Worm (Caenorhabditis elegans) whole organism, mixed stage, embryonic: Measurements from ENCODE around the gene ZC13.10.
A peak's percentile ranks its signal among the peaks of the same experiment; 100 is the strongest.

Source experiments
- bed-3 ChIP-seq: fragments of 200-800 bp; sonication (Bioruptor generic); optimal IDR thresholded peaks from 3 replicates; lab custom pipeline; 2018; ENCODE audit warnings: mild to moderate bottlenecking, missing genetic modification characterization, moderate library complexity, missing compliant biosample characterization
- blmp-1 ChIP-seq: fragments of 150-350 bp; optimal IDR thresholded peaks from 2 replicates; lab custom pipeline; 2014; ENCODE audit warnings: missing biosample characterization, missing genetic modification characterization
- ceh-39 ChIP-seq: fragments of 150-350 bp; optimal IDR thresholded peaks from 2 replicates; lab custom pipeline; 2014; ENCODE audit warnings: missing biosample characterization, missing genetic modification characterization
- ceh-43 ChIP-seq: fragments of 200-800 bp; sonication (Bioruptor generic); optimal IDR thresholded peaks from 2 replicates; lab custom pipeline; 2018; ENCODE audit warnings: mild to moderate bottlenecking, missing genetic modification characterization, moderate library complexity, missing compliant biosample characterization
- ceh-83 ChIP-seq: fragments of 200-800 bp; sonication (Bioruptor generic); optimal IDR thresholded peaks from 2 replicates; lab custom pipeline; 2018; ENCODE audit warnings: mild to moderate bottlenecking, missing genetic modification characterization, missing compliant biosample characterization
- cnd-1 ChIP-seq: fragments of 200-800 bp; sonication (Bioruptor generic); optimal IDR thresholded peaks from 2 replicates; lab custom pipeline; 2018; ENCODE audit warnings: mild to moderate bottlenecking, missing genetic modification characterization, missing compliant biosample characterization
- drap-1 ChIP-seq: fragments of 200-800 bp; sonication (Bioruptor generic); optimal IDR thresholded peaks from 3 replicates; lab custom pipeline; 2018; ENCODE audit warnings: mild to moderate bottlenecking, missing genetic modification characterization, missing compliant biosample characterization
- elt-3 ChIP-seq: fragments of 150-350 bp; optimal IDR thresholded peaks from 2 replicates; lab custom pipeline; 2014; ENCODE audit warnings: missing biosample characterization, missing genetic modification characterization
- ham-2 ChIP-seq: fragments of 200-800 bp; sonication (Bioruptor generic); optimal IDR thresholded peaks from 2 replicates; lab custom pipeline; 2018; ENCODE audit warnings: mild to moderate bottlenecking, missing genetic modification characterization, missing compliant biosample characterization
- lsy-2 ChIP-seq: fragments of 150-350 bp; optimal IDR thresholded peaks from 2 replicates; lab custom pipeline; 2014; ENCODE audit warnings: missing biosample characterization, missing genetic modification characterization
- mab-5 ChIP-seq: fragments of 150-350 bp; optimal IDR thresholded peaks from 2 replicates; lab custom pipeline; 2014; ENCODE audit warnings: missing biosample characterization, missing genetic modification characterization
- mep-1 ChIP-seq: fragments of 150-350 bp; optimal IDR thresholded peaks from 2 replicates; lab custom pipeline; 2017; ENCODE audit warnings: missing biosample characterization, missing genetic modification reagents, missing genetic modification characterization, inconsistent platforms
- mls-2 ChIP-seq: sonication (generic microtip); optimal IDR thresholded peaks from 2 replicates; lab custom pipeline; 2016; ENCODE audit warnings: mild to moderate bottlenecking, missing genetic modification characterization, moderate library complexity, missing compliant biosample characterization
- nhr-12 ChIP-seq: fragments of 150-350 bp; optimal IDR thresholded peaks from 2 replicates; lab custom pipeline; 2014; ENCODE audit warnings: missing biosample characterization, missing genetic modification characterization
- nhr-2 ChIP-seq: fragments of 150-350 bp; optimal IDR thresholded peaks from 2 replicates; lab custom pipeline; 2014; ENCODE audit warnings: missing biosample characterization, missing genetic modification characterization
- nhr-237 ChIP-seq: fragments of 150-350 bp; optimal IDR thresholded peaks from 2 replicates; lab custom pipeline; 2014; ENCODE audit warnings: missing biosample characterization, missing genetic modification characterization
- nhr-76 ChIP-seq: sonication (generic microtip); optimal IDR thresholded peaks from 2 replicates; lab custom pipeline; 2017; ENCODE audit warnings: missing biosample characterization, missing genetic modification characterization
- sem-2 ChIP-seq: fragments of 200-800 bp; sonication (Bioruptor generic); optimal IDR thresholded peaks from 2 replicates; lab custom pipeline; 2018; ENCODE audit warnings: mild to moderate bottlenecking, missing genetic modification characterization, missing compliant biosample characterization
- snpc-4 ChIP-seq: fragments of 150-350 bp; optimal IDR thresholded peaks from 2 replicates; lab custom pipeline; 2014; ENCODE audit warnings: missing biosample characterization, missing genetic modification characterization
- sptf-1 ChIP-seq: sonication (generic microtip); optimal IDR thresholded peaks from 2 replicates; lab custom pipeline; 2017; ENCODE audit warnings: mild to moderate bottlenecking, missing genetic modification characterization, moderate library complexity, missing compliant biosample characterization
- unc-120 ChIP-seq: sonication (generic microtip); optimal IDR thresholded peaks from 2 replicates; lab custom pipeline; 2017; ENCODE audit warnings: missing genetic modification characterization, missing compliant biosample characterization; ENCODE audit not compliant: poor library complexity, severe bottlenecking
- unc-39 ChIP-seq: fragments of 150-350 bp; optimal IDR thresholded peaks from 2 replicates; lab custom pipeline; 2014; ENCODE audit warnings: missing biosample characterization, missing genetic modification characterization
- unc-62 ChIP-seq: fragments of 150-350 bp; optimal IDR thresholded peaks from 2 replicates; lab custom pipeline; 2014; ENCODE audit warnings: missing biosample characterization, missing genetic modification reagents, missing genetic modification characterization
- zip-8 ChIP-seq: fragments of 150-350 bp; optimal IDR thresholded peaks from 2 replicates; lab custom pipeline; 2014; ENCODE audit warnings: missing biosample characterization, missing genetic modification characterization
- ztf-11 ChIP-seq: fragments of 150-350 bp; optimal IDR thresholded peaks from 2 replicates; lab custom pipeline; 2014; ENCODE audit warnings: missing biosample characterization, missing genetic modification characterization

The ZC13.10 gene

ce11 chrX:852739-853268 is 49.6 kb downstream of the ZC13.10 start:
- TF ChIP-seq nhr-12 = no peak
- TF ChIP-seq ceh-43 (GFP tag; lab: Kevin White, UChicago) = peak; percentile 92
- peak; percentile 36 for TF ChIP-seq cnd-1 (tag; lab: Kevin White, UChicago)
- TF ChIP-seq blmp-1 = no peak
- no peak for TF ChIP-seq mep-1 (tag; lab: Kevin White, UChicago)
- TF ChIP-seq drap-1 (GFP tag; lab: Kevin White, UChicago) = no peak
- no peak for TF ChIP-seq ceh-83 (GFP tag; lab: Kevin White, UChicago)
- TF ChIP-seq ham-2 (GFP tag; lab: Kevin White, UChicago) = peak; percentile 75
- no peak for TF ChIP-seq bed-3 (GFP tag; lab: Kevin White, UChicago)
- no peak for TF ChIP-seq elt-3
- no peak for TF ChIP-seq lsy-2 (tag; lab: Kevin White, UChicago)
- TF ChIP-seq ceh-39 = no peak
- no peak for TF ChIP-seq nhr-237
- TF ChIP-seq ztf-11 (tag; lab: Kevin White, UChicago) = peak; percentile 46
- no peak for TF ChIP-seq unc-62
- no peak for TF ChIP-seq nhr-2
- TF ChIP-seq unc-39 = no peak
- no peak for TF ChIP-seq nhr-76 (tag; lab: Kevin White, UChicago)
- no peak for TF ChIP-seq unc-120 (tag; lab: Kevin White, UChicago)
- no peak for TF ChIP-seq zip-8 (tag; lab: Kevin White, UChicago)
- TF ChIP-seq mls-2 (tag; lab: Kevin White, UChicago) = peak; percentile 87
- peak; percentile 86 for TF ChIP-seq sptf-1
- TF ChIP-seq snpc-4 (tag; lab: Kevin White, UChicago) = no peak

- TF ChIP-seq nhr-76 (tag; lab: Kevin White, UChicago) (no peak), nhr-2 (no peak), mab-5 (tag; lab: Kevin White, UChicago) (no peak), elt-3 (no peak), sptf-1 (no peak), bed-3 (GFP tag; lab: Kevin White, UChicago) (no peak), sem-2 (GFP tag; lab: Kevin White, UChicago) (no peak)
- TF ChIP-seq, all 35 proteins: peak for 0
Measured at ce11 chrX:851421-851820, 51.0 kb downstream of the ZC13.10 start, which contains the start of gene igcm-1. Gene igcm-1, minus strand, starts transcription at chrX:851521.
